Fruit fly (Drosophila melanogaster): ENCODE results near the gene Rheb.
A peak's percentile ranks its signal among the peaks of the same experiment; 100 is the strongest.

Gene Rheb

dm6 chr3R:5568590-5568989, at the start of gene Rheb, which contains the start of gene CG2931 (continued):
- TF ChIP-seq CG6765 (GFP tag; optimal IDR thresholded peaks at IDR 0.05), result peak; percentile 33
- TF ChIP-seq Tbp (GFP tag; optimal IDR thresholded peaks at IDR 0.05), result no peak
- no peak for TF ChIP-seq bab2 (GFP tag; optimal IDR thresholded peaks at IDR 0.05)
- no peak for TF ChIP-seq CG8359 (GFP tag; optimal IDR thresholded peaks at IDR 0.05; ENCODE audit: borderline replicate concordance)
- peak; percentile 97 for TF ChIP-seq CG30020 (tag; optimal IDR thresholded peaks at IDR 0.05)
- TF ChIP-seq zfh2 (GFP tag; optimal IDR thresholded peaks at IDR 0.05), result peak; percentile 72
- peak; percentile 68 for TF ChIP-seq inv (GFP tag; IDR thresholded peaks at IDR 0.05; ENCODE audit: partially characterized antibody)
- peak; percentile 76 for TF ChIP-seq ind (GFP tag; optimal IDR thresholded peaks at IDR 0.05)
- peak; percentile 80 for TF ChIP-seq CG1603 (tag; optimal IDR thresholded peaks at IDR 0.05)
- TF ChIP-seq Oli (tag; optimal IDR thresholded peaks at IDR 0.05), result peak; percentile 19
- peak; percentile 71 for TF ChIP-seq esg (GFP tag; conservative IDR thresholded peaks at IDR 0.05)
- TF ChIP-seq mld (GFP tag; IDR thresholded peaks at IDR 0.05; ENCODE audit: partially characterized antibody), result no peak
- peak; percentile 35 for TF ChIP-seq CG16815 (GFP tag; optimal IDR thresholded peaks at IDR 0.05)
- TF ChIP-seq dati (GFP tag; IDR thresholded peaks at IDR 0.05), result no peak
- TF ChIP-seq CG7556 (GFP tag; optimal IDR thresholded peaks at IDR 0.05), result peak; percentile 20
- no peak for TF ChIP-seq HLHmδ (GFP tag; optimal IDR thresholded peaks at IDR 0.05)
- TF ChIP-seq CG14965 (GFP tag; optimal IDR thresholded peaks at IDR 0.05; ENCODE audit: borderline replicate concordance), result no peak
- peak; percentile 81 for TF ChIP-seq slbo (GFP tag; IDR thresholded peaks at IDR 0.05)
- 0 out of 2 replicates have a peak, but pooled peaks have one; percentile 30 for TF ChIP-seq nerfin-2 (GFP tag; IDR thresholded peaks at IDR 0.05; ENCODE audit: partially characterized antibody)
- peak; percentile 56 for TF ChIP-seq CG10654 (GFP tag; optimal IDR thresholded peaks at IDR 0.05)
- peak; percentile 61 for TF ChIP-seq CG4820 (GFP tag; optimal IDR thresholded peaks at IDR 0.05)
- peak; percentile 63 for TF ChIP-seq Hr3 (GFP tag; optimal IDR thresholded peaks at IDR 0.05)
- TF ChIP-seq sug (tag; optimal IDR thresholded peaks at IDR 0.05), result peak; percentile 63
- no peak for TF ChIP-seq CG11696 (GFP tag; IDR thresholded peaks at IDR 0.05)
- peak; percentile 16 for TF ChIP-seq CG7987 (GFP tag; optimal IDR thresholded peaks at IDR 0.05)
- peak; percentile 62 for TF ChIP-seq CG18764 (GFP tag; optimal IDR thresholded peaks at IDR 0.05)
- peak; percentile 58 for TF ChIP-seq ara (GFP tag; IDR thresholded peaks at IDR 0.05)
- no peak for TF ChIP-seq Dip2 (GFP tag; IDR thresholded peaks at IDR 0.05)
- TF ChIP-seq Awh (GFP tag; IDR thresholded peaks at IDR 0.05), result peak; percentile 59
- TF ChIP-seq stc (GFP tag; IDR thresholded peaks at IDR 0.05), result peak; percentile 39; the same call in 1 of the 2 replicates
- TF ChIP-seq CG3281 (GFP tag; optimal IDR thresholded peaks at IDR 0.05), result peak; percentile 62
- TF ChIP-seq Max (GFP tag; optimal IDR thresholded peaks at IDR 0.05), result peak; percentile 66
- TF ChIP-seq caup (GFP tag; optimal IDR thresholded peaks at IDR 0.05; ENCODE audit: severe bottlenecking), result no peak
- peak; percentile 73 for TF ChIP-seq hbn (GFP tag; IDR thresholded peaks at IDR 0.05; ENCODE audit: partially characterized antibody)
- peak; percentile 43 for TF ChIP-seq Nf-YB (GFP tag; optimal IDR thresholded peaks at IDR 0.05)
- no peak for TF ChIP-seq CG4328 (GFP tag; optimal IDR thresholded peaks at IDR 0.05)
- no peak for TF ChIP-seq sr (GFP tag; IDR thresholded peaks at IDR 0.05)
- TF ChIP-seq CG10431 (GFP tag; optimal IDR thresholded peaks at IDR 0.05), result peak; percentile 16
- TF ChIP-seq Hand (GFP tag; optimal IDR thresholded peaks at IDR 0.05), result peak; percentile 13
- peak; percentile 85 for TF ChIP-seq CG13287 (GFP tag; IDR thresholded peaks at IDR 0.05; ENCODE audit: partially characterized antibody)
- peak; percentile 76 for TF ChIP-seq Ets97D (GFP tag; optimal IDR thresholded peaks at IDR 0.05)
- peak; percentile 32 for TF ChIP-seq tx (GFP tag; optimal IDR thresholded peaks at IDR 0.05)
- TF ChIP-seq D19B (GFP tag; optimal IDR thresholded peaks at IDR 0.05), result no peak
- peak; percentile 24; the same call in 1 of the 2 replicates for TF ChIP-seq CG7372 (GFP tag; IDR thresholded peaks at IDR 0.05)
- 0 out of 2 replicates have a peak, but pooled peaks have one; percentile 7 for TF ChIP-seq Gsc (GFP tag; IDR thresholded peaks at IDR 0.05)
- peak; percentile 83 for TF ChIP-seq CG9932 (GFP tag; IDR thresholded peaks at IDR 0.05)
- TF ChIP-seq Mrtf (GFP tag; IDR thresholded peaks at IDR 0.05), result no peak
- TF ChIP-seq CG10979 (tag; optimal IDR thresholded peaks at IDR 0.05), result peak; percentile 58
- TF ChIP-seq Xrp1 (GFP tag; IDR thresholded peaks at IDR 0.05), result peak; percentile 81
- peak; percentile 43 for TF ChIP-seq CG18476 (GFP tag; optimal IDR thresholded peaks at IDR 0.05)
